Fruit fly (Drosophila melanogaster) whole organism, embryonic: Measurements from ENCODE around the gene Rab3-GEF.

Source experiments
- Blimp-1 ChIP-seq: fragments of 200-800 bp; sonication (Bioruptor generic); optimal IDR thresholded peaks from 3 replicates; lab custom pipeline; 2018; ENCODE audit warnings: missing biosample characterization, missing genetic modification characterization, mild to moderate bottlenecking, moderate library complexity, missing genetic modification reagents
- CG11398 ChIP-seq: fragments of 200-800 bp; sonication (Bioruptor generic); optimal IDR thresholded peaks from 2 replicates; lab custom pipeline; 2016; ENCODE audit warnings: missing biosample characterization, missing genetic modification characterization
- Trl ChIP-seq, 3 experiments: fragments of >200 bp in 2 of 3; fragments of 200-800 bp in 1 of 3; sonication (Bioruptor generic) in 1 of 3; optimal IDR thresholded peaks; 2 replicates in 1 of 3; 3 replicates in 2 of 3; lab custom pipeline; 2016 to 2017; ENCODE audit warnings: missing biosample characterization in 1 of 3, missing genetic modification characterization in 1 of 3
- ci ChIP-seq: fragments of 200-800 bp; sonication (Bioruptor generic); IDR thresholded peaks from 3 replicates; pipeline ENCODE4 v1.3.6; 2022; ENCODE audit warnings: missing biosample characterization, missing genetic modification characterization
- vvl ChIP-seq: fragments of 200-800 bp; sonication (Bioruptor generic); IDR thresholded peaks from 2 replicates; pipeline ENCODE4 v1.3.6; 2022; ENCODE audit warnings: missing biosample characterization, missing genetic modification characterization
- yki ChIP-seq: fragments of >200 bp; optimal IDR thresholded peaks from 3 replicates; lab custom pipeline; 2018
- zen2 ChIP-seq: fragments of 200-800 bp; sonication (Bioruptor generic); IDR thresholded peaks from 3 replicates; pipeline ENCODE4 v1.3.6; 2022; ENCODE audit warnings: missing biosample characterization, missing genetic modification characterization; ENCODE audit not compliant: partially characterized antibody

The Rab3-GEF gene

dm6 chrX:15162941-15163340 is 73.5 kb downstream of the Rab3-GEF start, which contains the start of gene CG9095 (continued):
- 0 out of 3 replicates have a peak, but pooled peaks have one; percentile 27 for TF ChIP-seq zen2 (GFP tag; lab: Robert Waterston, UW)
- TF ChIP-seq Trl (optimal IDR thresholded peaks at IDR 0.05; lab: Kevin White, UChicago), result peak; percentile 30 to 63
- TF ChIP-seq Trl (GFP tag; optimal IDR thresholded peaks at IDR 0.05; lab: Kevin White, UChicago), result no peak
- TF ChIP-seq CG11398 (GFP tag; lab: Kevin White, UChicago), result no peak
- 0 out of 3 replicates have a peak, but pooled peaks have one; percentile 13 for TF ChIP-seq ci (GFP tag; lab: Robert Waterston, UW)
- peak; percentile 23; the same call in 1 of the 2 replicates for TF ChIP-seq vvl (GFP tag; lab: Robert Waterston, UW)
- peak; percentile 16 for TF ChIP-seq yki (lab: Kevin White, UChicago)
- peak; percentile 56 for TF ChIP-seq Blimp-1 (GFP tag; lab: Kevin White, UChicago)
